Worm (Caenorhabditis elegans) whole organism, young adult: ENCODE measurements around the gene F18A1.1.

ENCODE experiments used
- B0035.1 ChIP-seq: sonication (generic microtip); optimal IDR thresholded peaks from 2 replicates; lab custom pipeline; 2016; ENCODE audit warnings: missing genetic modification characterization, mild to moderate bottlenecking, missing compliant biosample characterization, missing genotype, missing genetic modification reagents
- B0336.3 ChIP-seq: fragments of 200-800 bp; sonication (Bioruptor generic); IDR thresholded peaks from 2 replicates; pipeline ENCODE4 v1.3.6; 2022; ENCODE audit warnings: missing genetic modification characterization, missing compliant biosample characterization
- K11D2.4 ChIP-seq: fragments of 200-800 bp; sonication (Bioruptor generic); IDR thresholded peaks from 2 replicates; pipeline ENCODE4 v1.3.6; 2022; ENCODE audit warnings: missing genetic modification reagents, missing genetic modification characterization, missing compliant biosample characterization
- Y53G8AR.9 ChIP-seq: fragments of 200-800 bp; sonication (Bioruptor generic); conservative IDR thresholded peaks from 2 replicates; pipeline ENCODE4 v1.3.6; 2022; ENCODE audit warnings: missing genetic modification reagents, missing genetic modification characterization, missing compliant biosample characterization
- Y79H2A.3 ChIP-seq: fragments of 200-800 bp; sonication (Bioruptor generic); conservative IDR thresholded peaks from 2 replicates; pipeline ENCODE4 v1.3.6; 2022; ENCODE audit warnings: missing genetic modification reagents, missing genetic modification characterization, missing compliant biosample characterization
- Y95B8A.8 ChIP-seq: fragments of 200-800 bp; sonication (Bioruptor generic); IDR thresholded peaks from 2 replicates; pipeline ENCODE4 v1.3.6; 2022; ENCODE audit warnings: missing genetic modification reagents, missing genetic modification characterization, missing compliant biosample characterization
- ZK185.1 ChIP-seq: sonication (generic microtip); optimal IDR thresholded peaks from 2 replicates; lab custom pipeline; 2016; ENCODE audit warnings: mild to moderate bottlenecking, missing genetic modification characterization, missing compliant biosample characterization; ENCODE audit not compliant: poor library complexity, severe bottlenecking
- attf-3 ChIP-seq: fragments of 200-800 bp; sonication (Bioruptor generic); conservative IDR thresholded peaks from 2 replicates; pipeline ENCODE4 v1.3.6; 2022; ENCODE audit warnings: missing genetic modification reagents, missing genetic modification characterization, missing compliant biosample characterization
- cebp-2 ChIP-seq: fragments of 200-800 bp; sonication (Bioruptor generic); IDR thresholded peaks from 2 replicates; pipeline ENCODE4 v1.3.6; 2022; ENCODE audit warnings: missing genetic modification characterization, missing compliant biosample characterization
- ceh-100 ChIP-seq: fragments of 200-800 bp; sonication (Bioruptor generic); IDR thresholded peaks from 2 replicates; pipeline ENCODE4 v1.3.6; 2022; ENCODE audit warnings: missing genetic modification reagents, missing genetic modification characterization, missing compliant biosample characterization
- ceh-40 ChIP-seq: fragments of 200-800 bp; sonication (Bioruptor generic); IDR thresholded peaks from 2 replicates; pipeline ENCODE4 v1.3.6; 2022; ENCODE audit warnings: missing genetic modification characterization, missing compliant biosample characterization
- chd-7 ChIP-seq: sonication (generic microtip); optimal IDR thresholded peaks from 2 replicates; lab custom pipeline; 2016; ENCODE audit warnings: mild to moderate bottlenecking, missing genetic modification characterization, moderate library complexity, missing compliant biosample characterization
- die-1 ChIP-seq: sonication (generic microtip); optimal IDR thresholded peaks from 2 replicates; lab custom pipeline; 2016; ENCODE audit warnings: missing genotype, mild to moderate bottlenecking, missing genetic modification characterization, missing compliant biosample characterization
- dox-1 ChIP-seq: fragments of 200-800 bp; sonication (Bioruptor generic); IDR thresholded peaks from 2 replicates; pipeline ENCODE4 v1.3.6; 2022; ENCODE audit warnings: missing genetic modification reagents, missing genetic modification characterization, missing compliant biosample characterization
- dpff-1 ChIP-seq: sonication (generic microtip); optimal IDR thresholded peaks from 2 replicates; lab custom pipeline; 2017; ENCODE audit warnings: mild to moderate bottlenecking, missing genetic modification characterization, missing compliant biosample characterization
- dpl-1 ChIP-seq: fragments of 150-350 bp; optimal IDR thresholded peaks from 2 replicates; lab custom pipeline; 2014; ENCODE audit warnings: missing biosample characterization, missing genetic modification reagents, missing genetic modification characterization
- efl-1 ChIP-seq: fragments of 150-350 bp; optimal IDR thresholded peaks from 2 replicates; lab custom pipeline; 2014; ENCODE audit warnings: missing biosample characterization, missing genetic modification reagents, missing genetic modification characterization
- egl-44 ChIP-seq: fragments of 200-800 bp; sonication (Bioruptor generic); IDR thresholded peaks from 2 replicates; pipeline ENCODE4 v1.3.6; 2022; ENCODE audit warnings: missing genetic modification reagents, missing genetic modification characterization, missing compliant biosample characterization
- hlh-26 ChIP-seq: fragments of 200-800 bp; sonication (Bioruptor generic); conservative IDR thresholded peaks from 2 replicates; pipeline ENCODE4 v1.3.6; 2022; ENCODE audit warnings: missing genetic modification reagents, missing genetic modification characterization, missing compliant biosample characterization
- lin-35 ChIP-seq, 3 experiments: fragments of 150-350 bp in 2 of 3; sonication (generic microtip) in 1 of 3; optimal IDR thresholded peaks; 2 replicates each; lab custom pipeline; 2014 to 2018; ENCODE audit warnings: missing biosample characterization in 3 of 3, missing genetic modification characterization in 3 of 3, missing genetic modification reagents in 3 of 3
- lin-54 ChIP-seq: fragments of 200-800 bp; sonication (Bioruptor generic); optimal IDR thresholded peaks from 2 replicates; lab custom pipeline; 2018; ENCODE audit warnings: mild to moderate bottlenecking, missing genetic modification characterization, missing compliant biosample characterization
- lsl-1 ChIP-seq: fragments of 200-800 bp; sonication (Bioruptor generic); optimal IDR thresholded peaks from 2 replicates; lab custom pipeline; 2018; ENCODE audit warnings: mild to moderate bottlenecking, missing genetic modification characterization, moderate library complexity, missing compliant biosample characterization
- madf-10 ChIP-seq: sonication (generic microtip); optimal IDR thresholded peaks from 2 replicates; lab custom pipeline; 2016; ENCODE audit warnings: mild to moderate bottlenecking, missing genetic modification characterization, missing compliant biosample characterization
- mcd-1 ChIP-seq: fragments of 200-800 bp; sonication (Bioruptor generic); IDR thresholded peaks from 2 replicates; pipeline ENCODE4 v1.3.6; 2022; ENCODE audit warnings: missing genetic modification reagents, missing genetic modification characterization, missing compliant biosample characterization
- mel-28 ChIP-seq: sonication (generic microtip); optimal IDR thresholded peaks from 2 replicates; lab custom pipeline; 2016; ENCODE audit warnings: borderline replicate concordance, mild to moderate bottlenecking, missing genetic modification characterization, missing compliant biosample characterization
- nhr-27 ChIP-seq: fragments of 200-800 bp; sonication (Bioruptor generic); optimal IDR thresholded peaks from 2 replicates; lab custom pipeline; 2018; ENCODE audit warnings: mild to moderate bottlenecking, missing genetic modification characterization, moderate library complexity, missing compliant biosample characterization
- repo-1 ChIP-seq: sonication (generic microtip); optimal IDR thresholded peaks from 2 replicates; lab custom pipeline; 2017; ENCODE audit warnings: mild to moderate bottlenecking, missing genetic modification characterization, missing compliant biosample characterization
- snpc-4 ChIP-seq, 5 experiments: fragments of 150-350 bp in 1 of 5; sonication (generic microtip) in 4 of 5; optimal IDR thresholded peaks; 2 replicates each; lab custom pipeline; 2014 to 2018; ENCODE audit warnings: missing genetic modification characterization in 5 of 5, missing biosample characterization in 3 of 5, antibody characterized with exemption in 2 of 5, mild to moderate bottlenecking in 2 of 5, missing compliant biosample characterization in 2 of 5, missing genotype in 2 of 5, moderate library complexity in 2 of 5, missing genetic modification reagents in 1 of 5
- unc-130 ChIP-seq: sonication (generic microtip); optimal IDR thresholded peaks from 2 replicates; lab custom pipeline; 2016; ENCODE audit warnings: missing genetic modification reagents, missing genetic modification characterization, missing compliant biosample characterization
- unc-62 ChIP-seq: fragments of 150-350 bp; optimal IDR thresholded peaks from 2 replicates; lab custom pipeline; 2014; ENCODE audit warnings: missing biosample characterization, missing genetic modification reagents, missing genetic modification characterization
- ztf-26 ChIP-seq: sonication (generic microtip); optimal IDR thresholded peaks from 2 replicates; lab custom pipeline; 2017; ENCODE audit warnings: missing genetic modification characterization, missing compliant biosample characterization
- ztf-3 ChIP-seq: fragments of 200-800 bp; sonication (Bioruptor generic); optimal IDR thresholded peaks from 2 replicates; lab custom pipeline; 2018; ENCODE audit warnings: mild to moderate bottlenecking, missing genetic modification characterization, missing compliant biosample characterization

The F18A1.1 gene

DNA sequence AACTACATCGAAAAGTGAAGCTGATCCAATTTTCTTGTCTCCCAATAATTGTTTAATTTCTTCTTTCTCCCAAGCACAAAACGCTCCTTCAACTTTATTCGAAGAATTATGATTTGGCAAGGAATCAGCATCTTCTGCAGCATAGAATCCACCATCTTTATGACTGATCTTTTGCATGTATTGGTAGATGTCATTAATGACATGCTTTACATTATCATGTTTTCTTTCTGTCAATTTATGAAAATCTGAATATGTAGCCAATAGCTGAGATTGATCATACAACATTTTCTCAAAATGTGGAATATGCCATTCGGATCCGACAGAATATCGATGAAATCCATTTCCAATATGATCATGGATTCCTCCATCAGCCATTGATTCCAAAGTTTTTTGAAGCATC, 12.5 kb downstream of the F18A1.1 start (continued):
- TF ChIP-seq chd-7 (tag; lab: Kevin White, UChicago) = no peak
- TF ChIP-seq, all 124 proteins: peak for 0

- no peak for TF ChIP-seq ztf-3 (GFP tag; lab: Kevin White, UChicago)
- no peak for TF ChIP-seq unc-130 (GFP tag; lab: Kevin White, UChicago)
- no peak for TF ChIP-seq cebp-2
- TF ChIP-seq attf-3 (GFP tag; lab: Robert Waterston, UW) = no peak
- TF ChIP-seq repo-1 (tag; lab: Kevin White, UChicago) = no peak
- no peak for TF ChIP-seq mcd-1 (GFP tag; lab: Robert Waterston, UW)
- TF ChIP-seq egl-44 (GFP tag; lab: Robert Waterston, UW) = no peak
- no peak for TF ChIP-seq mel-28 (tag; lab: Kevin White, UChicago)
- TF ChIP-seq ztf-26 = no peak
- TF ChIP-seq K11D2.4 (GFP tag; lab: Robert Waterston, UW) = no peak
- no peak for TF ChIP-seq Y95B8A.8 (GFP tag; lab: Robert Waterston, UW)
- no peak for TF ChIP-seq Y53G8AR.9 (GFP tag; lab: Robert Waterston, UW)
- TF ChIP-seq madf-10 = no peak
- TF ChIP-seq lin-54 (GFP tag; lab: Kevin White, UChicago) = no peak
- no peak for TF ChIP-seq lin-35 (GFP tag; optimal IDR thresholded peaks at IDR 0.05; lab: Kevin White, UChicago)
- no peak for TF ChIP-seq ZK185.1 (tag; lab: Kevin White, UChicago)
- no peak for TF ChIP-seq hlh-26 (GFP tag; lab: Robert Waterston, UW)
- TF ChIP-seq, all 124 proteins: peak for 0
Measured at ce11 chrII:7698406-7698805, 13.7 kb downstream of the F18A1.1 start, which contains the start of gene B0495.5. TSS of gene B0495.5 (minus strand) at chrII:7698506.

DNA sequence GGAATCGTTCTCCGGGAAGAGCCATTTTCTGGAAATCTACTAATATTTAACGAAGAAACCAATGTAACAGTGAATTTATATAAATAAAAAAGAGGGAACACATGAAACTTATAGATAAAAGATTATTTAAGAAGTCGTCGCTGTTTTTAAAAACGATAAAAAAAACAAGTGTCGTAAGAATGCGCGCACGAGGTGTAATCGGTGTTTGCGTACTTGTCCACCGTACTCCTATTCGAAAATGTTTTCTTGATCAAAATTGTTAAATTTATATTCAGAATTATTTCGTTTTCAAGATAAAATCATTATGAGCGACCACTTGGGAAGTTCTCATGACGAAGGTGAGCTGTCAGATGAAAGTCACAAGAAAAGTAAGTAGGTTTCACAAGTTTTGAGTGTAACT, 14.3 kb downstream of the F18A1.1 start, which contains the start of the genes moa-2 and cdk-11.1:
Gene moa-2 (minus strand): TSS at position 25 of the 400 bp plus-strand sequence.
Gene cdk-11.1 (plus strand): TSS at position 227 of the 400 bp plus-strand sequence.
- TF ChIP-seq ceh-100 (no peak), lsl-1 (GFP tag; lab: Kevin White, UChicago) (peak; percentile 49), die-1 (tag; lab: Kevin White, UChicago) (no peak), B0336.3 (GFP tag; lab: Robert Waterston, UW) (no peak), B0035.1 (tag; lab: Kevin White, UChicago) (no peak), unc-62 (GFP tag; lab: Kevin White, UChicago) (no peak), chd-7 (tag; lab: Kevin White, UChicago) (no peak), dox-1 (GFP tag; lab: Robert Waterston, UW) (no peak), egl-44 (GFP tag; lab: Robert Waterston, UW) (no peak)

DNA sequence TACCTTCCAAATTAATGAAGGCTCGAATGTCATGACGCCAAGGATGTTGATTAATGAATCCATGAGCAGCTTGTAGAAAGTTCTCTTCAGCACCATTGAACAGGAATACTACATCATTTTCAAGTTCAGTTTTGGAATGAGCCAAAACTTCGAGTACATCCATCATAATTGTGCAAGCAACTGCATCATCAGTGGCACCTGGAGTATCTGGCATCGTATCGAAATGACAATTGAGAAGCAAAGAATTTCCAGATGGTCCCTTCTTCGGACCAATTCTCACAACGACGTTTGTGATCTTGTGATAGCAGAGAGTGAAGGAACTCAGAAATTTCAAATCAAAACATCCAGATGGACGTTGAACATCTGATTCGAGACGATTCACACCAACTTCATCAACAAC, 19.7 kb downstream of the F18A1.1 start:
- TF ChIP-seq Y79H2A.3 (GFP tag; lab: Robert Waterston, UW) = no peak
- no peak for TF ChIP-seq ceh-40 (GFP tag; lab: Robert Waterston, UW)
- TF ChIP-seq efl-1 (GFP tag; lab: Kevin White, UChicago) = no peak
- TF ChIP-seq nhr-27 (tag; lab: Kevin White, UChicago) = no peak
- no peak for TF ChIP-seq dpl-1 (GFP tag; lab: Kevin White, UChicago)
- no peak for TF ChIP-seq hlh-26 (GFP tag; lab: Robert Waterston, UW)
- no peak for TF ChIP-seq dpff-1
- no peak for TF ChIP-seq snpc-4 (GFP tag; optimal IDR thresholded peaks at IDR 0.05; lab: Kevin White, UChicago)
- TF ChIP-seq snpc-4 (tag; optimal IDR thresholded peaks at IDR 0.05; lab: Kevin White, UChicago) = no peak
- TF ChIP-seq egl-44 (GFP tag; lab: Robert Waterston, UW) = no peak
- TF ChIP-seq, all 124 proteins: peak for 0
